Worm (Caenorhabditis elegans): ENCODE data around the gene sorf-2.

sorf-2 gene

DNA sequence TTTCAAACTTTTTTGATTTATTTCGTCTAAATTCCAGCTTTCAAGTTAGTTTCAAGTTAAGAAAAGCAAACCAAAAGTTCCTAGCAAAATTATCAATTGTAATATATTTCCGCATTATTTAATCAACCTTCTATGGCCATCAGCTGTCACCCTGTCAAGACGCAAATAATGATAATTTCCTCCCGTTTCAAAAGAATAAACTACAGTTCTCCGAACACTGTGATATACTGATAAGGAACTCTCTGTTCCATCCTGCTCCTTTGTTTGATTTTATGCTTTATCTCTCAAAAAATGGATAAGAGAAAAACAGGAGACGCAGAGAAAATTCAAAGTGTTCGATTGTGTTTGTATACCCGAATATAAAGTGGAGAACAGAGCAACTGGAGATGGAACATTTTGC is 35.1 kb upstream of the sorf-2 start:
- TF ChIP-seq unc-39 (tag; optimal IDR thresholded peaks at IDR 0.05), result no peak
- TF ChIP-seq pqm-1 (tag; optimal IDR thresholded peaks at IDR 0.05), result peak; percentile 77
- TF ChIP-seq sea-2 (GFP tag; optimal IDR thresholded peaks at IDR 0.05), result no peak
- TF ChIP-seq R02D3.7 (tag; optimal IDR thresholded peaks at IDR 0.05), result no peak
- peak; percentile 89 for TF ChIP-seq elt-2 (tag; optimal IDR thresholded peaks at IDR 0.05)

DNA sequence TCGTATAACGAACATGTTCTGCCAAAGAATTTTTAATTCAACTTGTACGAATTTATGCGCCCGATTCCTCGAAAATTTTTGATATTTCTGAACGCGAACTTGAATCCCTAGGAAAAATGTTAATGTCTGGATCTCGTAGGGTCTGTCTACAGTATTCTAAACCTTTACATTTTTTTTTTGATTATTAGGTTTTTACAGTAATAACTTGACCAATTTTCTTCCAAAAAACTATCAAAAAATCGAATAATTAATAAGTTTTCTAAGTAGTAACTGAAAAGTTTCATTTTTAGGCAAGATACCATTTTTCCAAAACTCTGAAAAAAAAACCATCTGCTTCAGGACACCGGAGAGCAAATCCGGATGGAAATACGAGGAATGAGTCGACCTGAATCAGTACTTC is 32.1 kb upstream of the sorf-2 start:
- no peak for TF ChIP-seq egl-27 (tag; optimal IDR thresholded peaks at IDR 0.05)
- TF ChIP-seq ZK546.5 (tag; optimal IDR thresholded peaks at IDR 0.05), result no peak
- TF ChIP-seq hmg-11 (tag; optimal IDR thresholded peaks at IDR 0.05), result no peak
- no peak for TF ChIP-seq fkh-10 (GFP tag; optimal IDR thresholded peaks at IDR 0.05)
- no peak for TF ChIP-seq snpc-4 (tag; optimal IDR thresholded peaks at IDR 0.05)
- TF ChIP-seq sea-2 (GFP tag; optimal IDR thresholded peaks at IDR 0.05), result no peak
- no peak for TF ChIP-seq nhr-12 (tag; optimal IDR thresholded peaks at IDR 0.05)
- TF ChIP-seq nhr-237 (tag; optimal IDR thresholded peaks at IDR 0.05), result no peak
- no peak for TF ChIP-seq tbx-2 (tag; optimal IDR thresholded peaks at IDR 0.05)
- TF ChIP-seq elt-2 (tag; optimal IDR thresholded peaks at IDR 0.05), result no peak
- no peak for TF ChIP-seq pqm-1 (tag; optimal IDR thresholded peaks at IDR 0.05)
- no peak for TF ChIP-seq nfya-1 (tag; optimal IDR thresholded peaks at IDR 0.05; ENCODE audit: insufficient read depth)
- no peak for TF ChIP-seq daf-12 (tag; optimal IDR thresholded peaks at IDR 0.05)
- TF ChIP-seq nhr-67 (tag; optimal IDR thresholded peaks at IDR 0.05), result no peak
- TF ChIP-seq ceh-16 (tag; optimal IDR thresholded peaks at IDR 0.05), result no peak
- no peak for TF ChIP-seq nhr-77 (tag; optimal IDR thresholded peaks at IDR 0.05)
- TF ChIP-seq lsy-12 (tag; optimal IDR thresholded peaks at IDR 0.05), result no peak
- no peak for TF ChIP-seq ztf-4 (tag; optimal IDR thresholded peaks at IDR 0.05)
- no peak for TF ChIP-seq jun-1 (tag; optimal IDR thresholded peaks at IDR 0.05)

DNA sequence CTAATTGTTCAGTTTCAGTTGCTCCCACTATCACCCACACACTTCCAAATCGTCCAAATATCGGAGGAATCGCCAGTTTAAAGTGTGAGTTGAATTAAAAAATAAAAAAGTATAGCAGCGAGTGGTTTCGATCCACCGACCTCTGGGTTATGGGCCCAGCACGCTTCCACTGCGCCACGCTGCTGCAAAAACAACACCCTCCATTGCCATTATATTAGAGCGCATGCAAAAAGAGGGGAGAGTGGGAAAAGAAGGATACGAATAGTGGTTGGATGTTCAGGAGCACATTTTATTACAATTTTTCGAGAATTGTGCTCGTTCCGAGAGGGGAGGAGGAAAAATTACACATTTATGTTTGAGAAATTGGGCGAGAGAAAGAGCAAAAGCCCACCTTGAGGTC is 31.6 kb upstream of the sorf-2 start:
- no peak for TF ChIP-seq sea-2 (GFP tag; optimal IDR thresholded peaks at IDR 0.05)
- no peak for TF ChIP-seq egl-27 (tag; optimal IDR thresholded peaks at IDR 0.05)
- no peak for TF ChIP-seq nhr-11 (tag; optimal IDR thresholded peaks at IDR 0.05)
- TF ChIP-seq nhr-23 (tag; optimal IDR thresholded peaks at IDR 0.05), result no peak
- TF ChIP-seq elt-1 (tag; optimal IDR thresholded peaks at IDR 0.05), result no peak
- no peak for TF ChIP-seq jun-1 (tag; optimal IDR thresholded peaks at IDR 0.05)
- TF ChIP-seq ceh-9 (tag; optimal IDR thresholded peaks at IDR 0.05), result no peak
- no peak for TF ChIP-seq unc-62 (GFP tag; optimal IDR thresholded peaks at IDR 0.05)
- no peak for TF ChIP-seq eor-1 (tag; optimal IDR thresholded peaks at IDR 0.05)
- TF ChIP-seq nhr-237 (tag; optimal IDR thresholded peaks at IDR 0.05), result no peak
- TF ChIP-seq skn-1 (tag; optimal IDR thresholded peaks at IDR 0.05), result no peak
- TF ChIP-seq nhr-43 (tag; optimal IDR thresholded peaks at IDR 0.05; ENCODE audit: poor library complexity, severe bottlenecking), result peak; percentile 14
- peak; percentile 53 for TF ChIP-seq nfya-1 (tag; optimal IDR thresholded peaks at IDR 0.05; ENCODE audit: insufficient read depth)
- TF ChIP-seq zag-1 (tag; optimal IDR thresholded peaks at IDR 0.05), result no peak
- no peak for TF ChIP-seq mml-1 (tag; optimal IDR thresholded peaks at IDR 0.05)
- TF ChIP-seq nhr-25 (tag; optimal IDR thresholded peaks at IDR 0.05), result no peak
- no peak for TF ChIP-seq ceh-82 (tag; optimal IDR thresholded peaks at IDR 0.05)
- TF ChIP-seq egl-5 (tag; optimal IDR thresholded peaks at IDR 0.05), result peak; percentile 6
- TF ChIP-seq mdl-1 (tag; optimal IDR thresholded peaks at IDR 0.05), result no peak
- TF ChIP-seq ztf-11 (tag; optimal IDR thresholded peaks at IDR 0.05), result no peak
- no peak for TF ChIP-seq R02D3.7 (tag; optimal IDR thresholded peaks at IDR 0.05)
- no peak for TF ChIP-seq ztf-4 (tag; optimal IDR thresholded peaks at IDR 0.05)
- TF ChIP-seq ZK546.5 (tag; optimal IDR thresholded peaks at IDR 0.05), result no peak
- TF ChIP-seq ceh-28 (tag; optimal IDR thresholded peaks at IDR 0.05), result no peak
- TF ChIP-seq fkh-10 (GFP tag; optimal IDR thresholded peaks at IDR 0.05), result no peak
- peak; percentile 25 for TF ChIP-seq ama-1 (optimal IDR thresholded peaks at IDR 0.05)
- peak; percentile 9 for TF ChIP-seq pqm-1 (tag; optimal IDR thresholded peaks at IDR 0.05)
- TF ChIP-seq daf-12 (tag; optimal IDR thresholded peaks at IDR 0.05), result no peak
- no peak for TF ChIP-seq nhr-76 (tag; optimal IDR thresholded peaks at IDR 0.05)
- peak; percentile 26 for TF ChIP-seq lin-15B (tag; optimal IDR thresholded peaks at IDR 0.05)
- TF ChIP-seq hmg-11 (tag; optimal IDR thresholded peaks at IDR 0.05), result peak; percentile 33
- peak; percentile 46 for TF ChIP-seq lin-39 (tag; optimal IDR thresholded peaks at IDR 0.05)
- TF ChIP-seq snpc-4 (tag; optimal IDR thresholded peaks at IDR 0.05), result no peak
- no peak for TF ChIP-seq nhr-77 (tag; optimal IDR thresholded peaks at IDR 0.05)
- TF ChIP-seq elt-2 (tag; optimal IDR thresholded peaks at IDR 0.05), result peak; percentile 36
- no peak for TF ChIP-seq aly-2 (tag; optimal IDR thresholded peaks at IDR 0.05)
- TF ChIP-seq unc-39 (tag; optimal IDR thresholded peaks at IDR 0.05), result no peak
- TF ChIP-seq pha-4 (tag; optimal IDR thresholded peaks at IDR 0.05), result peak; percentile 47
- TF ChIP-seq nhr-28 (tag; optimal IDR thresholded peaks at IDR 0.05), result no peak
- no peak for TF ChIP-seq elt-3 (tag; optimal IDR thresholded peaks at IDR 0.05)
- TF ChIP-seq fos-1 (tag; optimal IDR thresholded peaks at IDR 0.05), result no peak
- TF ChIP-seq fkh-2 (tag; optimal IDR thresholded peaks at IDR 0.05), result no peak
- no peak for TF ChIP-seq nhr-12 (tag; optimal IDR thresholded peaks at IDR 0.05)
- TF ChIP-seq nhr-67 (tag; optimal IDR thresholded peaks at IDR 0.05), result no peak
- no peak for TF ChIP-seq ceh-16 (tag; optimal IDR thresholded peaks at IDR 0.05)
- peak; percentile 61 for TF ChIP-seq lsy-12 (tag; optimal IDR thresholded peaks at IDR 0.05)
- TF ChIP-seq tbx-2 (tag; optimal IDR thresholded peaks at IDR 0.05), result peak; percentile 40

Measured in whole organism, L3 larva.